Fruit fly (Drosophila melanogaster): ENCODE results near the gene PolZ2.

Gene PolZ2

dm6 chr3R:5588573-5588972, at the start of gene PolZ2:
TSS of gene PolZ2 (plus strand) at chr3R:5588873.
- TF ChIP-seq CG17806 (tag; optimal IDR thresholded peaks at IDR 0.05) (no peak), rn (GFP tag; IDR thresholded peaks at IDR 0.05) (no peak), CG13204 (GFP tag; optimal IDR thresholded peaks at IDR 0.05) (no peak), CG14655 (GFP tag; optimal IDR thresholded peaks at IDR 0.05) (no peak), Pif1A (GFP tag; optimal IDR thresholded peaks at IDR 0.05) (no peak), Snoo (tag; optimal IDR thresholded peaks at IDR 0.05) (no peak), CG4496 (GFP tag; IDR thresholded peaks at IDR 0.05) (no peak), Ets98B (GFP tag; IDR thresholded peaks at IDR 0.05) (no peak)

- no peak for TF ChIP-seq CG34367 (tag; optimal IDR thresholded peaks at IDR 0.05)
- peak; percentile 48; the same call in 2 of the 3 replicates for TF ChIP-seq CG4496 (GFP tag; IDR thresholded peaks at IDR 0.05)
- 0 out of 2 replicates have a peak, but pooled peaks have one; percentile 29 for TF ChIP-seq rn (GFP tag; IDR thresholded peaks at IDR 0.05)
- no peak for TF ChIP-seq Snoo (tag; optimal IDR thresholded peaks at IDR 0.05)
- TF ChIP-seq CG10348 (GFP tag; IDR thresholded peaks at IDR 0.05) = no peak
- TF ChIP-seq EcR (GFP tag; optimal IDR thresholded peaks at IDR 0.05) = no peak
- peak; percentile 42; the same call in 1 of the 2 replicates for TF ChIP-seq CG12605 (GFP tag; IDR thresholded peaks at IDR 0.05)
- TF ChIP-seq D1 (tag; optimal IDR thresholded peaks at IDR 0.05) = no peak
Observed at dm6 chr3R:5547464-5547943, 41.2 kb upstream of the PolZ2 start, which contains the start of gene CG2519. TSS of gene CG2519 (minus strand) at chr3R:5547775.

- TF ChIP-seq Pif1A (GFP tag; optimal IDR thresholded peaks at IDR 0.05) (no peak), EcR (GFP tag; optimal IDR thresholded peaks at IDR 0.05) (no peak), CG8301 (tag; optimal IDR thresholded peaks at IDR 0.05) (no peak), CG10348 (GFP tag; IDR thresholded peaks at IDR 0.05) (no peak), CG12605 (GFP tag; IDR thresholded peaks at IDR 0.05) (no peak), CG4496 (GFP tag; IDR thresholded peaks at IDR 0.05) (no peak), Ets98B (GFP tag; IDR thresholded peaks at IDR 0.05) (no peak), D1 (tag; optimal IDR thresholded peaks at IDR 0.05) (no peak), CG15710 (tag; optimal IDR thresholded peaks at IDR 0.05) (no peak), CG14655 (GFP tag; optimal IDR thresholded peaks at IDR 0.05) (no peak), CG32121 (GFP tag; IDR thresholded peaks at IDR 0.05) (no peak)
Observed at dm6 chr3R:5550452-5550851, 38.2 kb upstream of the PolZ2 start.

dm6 chr3R:5551068-5551467, 37.6 kb upstream of the PolZ2 start, which contains the start of gene mia:
TSS of gene mia (minus strand) at chr3R:5551168.
- TF ChIP-seq CG12605 (GFP tag; IDR thresholded peaks at IDR 0.05) (no peak), Pif1A (GFP tag; optimal IDR thresholded peaks at IDR 0.05) (no peak), CG8301 (tag; optimal IDR thresholded peaks at IDR 0.05) (no peak), CG15710 (tag; optimal IDR thresholded peaks at IDR 0.05) (no peak), fd96Ca (GFP tag; IDR thresholded peaks at IDR 0.05) (no peak), CG4496 (GFP tag; IDR thresholded peaks at IDR 0.05) (no peak), CG34367 (tag; optimal IDR thresholded peaks at IDR 0.05) (no peak), gl (tag; optimal IDR thresholded peaks at IDR 0.05) (no peak), Pif1B (GFP tag; optimal IDR thresholded peaks at IDR 0.05) (no peak), CG14655 (GFP tag; optimal IDR thresholded peaks at IDR 0.05) (no peak), CG8159 (tag; optimal IDR thresholded peaks at IDR 0.05) (no peak)

- TF ChIP-seq Pif1B (GFP tag; optimal IDR thresholded peaks at IDR 0.05) (no peak), Ets98B (GFP tag; IDR thresholded peaks at IDR 0.05) (no peak), CG8301 (tag; optimal IDR thresholded peaks at IDR 0.05) (no peak), CG10348 (GFP tag; IDR thresholded peaks at IDR 0.05) (no peak)
Observed at dm6 chr3R:5551593-5551992, 37.1 kb upstream of the PolZ2 start.

- TF ChIP-seq Pif1B (GFP tag; optimal IDR thresholded peaks at IDR 0.05) (no peak), fd96Ca (GFP tag; IDR thresholded peaks at IDR 0.05) (no peak), CG10348 (GFP tag; IDR thresholded peaks at IDR 0.05) (no peak), CG12605 (GFP tag; IDR thresholded peaks at IDR 0.05) (no peak), Ets98B (GFP tag; IDR thresholded peaks at IDR 0.05) (no peak), D1 (tag; optimal IDR thresholded peaks at IDR 0.05) (no peak), CG34367 (tag; optimal IDR thresholded peaks at IDR 0.05) (no peak), gl (tag; optimal IDR thresholded peaks at IDR 0.05) (no peak), CG14655 (GFP tag; optimal IDR thresholded peaks at IDR 0.05) (no peak), CG8159 (tag; optimal IDR thresholded peaks at IDR 0.05) (no peak), Snoo (tag; optimal IDR thresholded peaks at IDR 0.05) (no peak), CG17806 (tag; optimal IDR thresholded peaks at IDR 0.05) (no peak), CG15710 (tag; optimal IDR thresholded peaks at IDR 0.05) (no peak), EcR (GFP tag; optimal IDR thresholded peaks at IDR 0.05) (no peak), CG8301 (tag; optimal IDR thresholded peaks at IDR 0.05) (no peak), CG4496 (GFP tag; IDR thresholded peaks at IDR 0.05) (no peak), CG13204 (GFP tag; optimal IDR thresholded peaks at IDR 0.05) (no peak)
Observed at dm6 chr3R:5554082-5554481, 34.6 kb upstream of the PolZ2 start, which contains the start of gene Pcmt. TSS of gene Pcmt (minus strand) at chr3R:5554316.

- 0 out of 3 replicates have a peak, but pooled peaks have one; percentile 21 for TF ChIP-seq CG4496 (GFP tag; IDR thresholded peaks at IDR 0.05)
- no peak for TF ChIP-seq Pif1A (GFP tag; optimal IDR thresholded peaks at IDR 0.05)
- no peak for TF ChIP-seq CG15710 (tag; optimal IDR thresholded peaks at IDR 0.05)
Observed at dm6 chr3R:5554852-5555251, 33.8 kb upstream of the PolZ2 start, which contains the start of gene Snm1. TSS of gene Snm1 (plus strand) at chr3R:5555084.
